Worm (Caenorhabditis elegans) whole organism, L2 larva: ENCODE data around the gene F45E10.2.

Experiments used
- C34F6.9 ChIP-seq: fragments of 150-350 bp; optimal IDR thresholded peaks from 2 replicates; lab custom pipeline; 2014; ENCODE audit warnings: missing biosample characterization, missing genetic modification characterization
- ama-1 ChIP-seq: fragments of 150-350 bp; optimal IDR thresholded peaks from 2 replicates; lab custom pipeline; 2018; ENCODE audit warnings: inconsistent platforms
- egl-27 ChIP-seq: sonication (generic microtip); optimal IDR thresholded peaks from 3 replicates; lab custom pipeline; 2017; ENCODE audit warnings: missing biosample characterization, missing genetic modification reagents, missing genetic modification characterization
- elt-3 ChIP-seq: sonication (generic microtip); optimal IDR thresholded peaks from 2 replicates; lab custom pipeline; 2017; ENCODE audit warnings: missing biosample characterization, missing genetic modification characterization
- fos-1 ChIP-seq: fragments of 150-350 bp; optimal IDR thresholded peaks from 2 replicates; lab custom pipeline; 2014; ENCODE audit warnings: missing biosample characterization, missing genetic modification characterization
- nhr-12 ChIP-seq: fragments of 150-350 bp; optimal IDR thresholded peaks from 2 replicates; lab custom pipeline; 2014; ENCODE audit warnings: missing biosample characterization, missing genetic modification characterization
- unc-62 ChIP-seq: fragments of 150-350 bp; optimal IDR thresholded peaks from 2 replicates; lab custom pipeline; 2014; ENCODE audit warnings: missing biosample characterization, missing genetic modification reagents, missing genetic modification characterization
- ztf-1 ChIP-seq: fragments of 200-800 bp; sonication (Bioruptor generic); conservative IDR thresholded peaks from 2 replicates; pipeline ENCODE4 v1.3.6; 2022; ENCODE audit warnings: missing genetic modification characterization, missing compliant biosample characterization

DNA sequence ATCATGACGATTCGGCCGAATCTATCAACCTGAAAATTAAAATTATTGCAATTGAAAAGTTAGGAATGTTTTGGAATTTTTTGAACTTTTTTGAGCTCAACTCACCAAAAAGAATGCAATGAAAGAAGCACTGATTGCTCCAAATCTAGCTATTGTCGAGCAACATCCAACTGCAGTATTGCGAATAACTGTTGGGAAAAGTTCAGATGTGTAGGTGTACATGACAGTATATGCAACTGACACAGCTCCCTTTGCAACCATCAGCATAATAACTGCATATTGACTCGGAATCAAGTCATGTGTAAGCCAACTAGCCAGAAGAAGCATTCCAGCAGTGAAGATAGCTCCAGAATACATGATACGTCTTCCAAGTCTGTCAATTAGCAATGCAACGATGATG lies 2.6 kb downstream of the F45E10.2 start:
- TF ChIP-seq ztf-1 (GFP tag; lab: Robert Waterston, UW) (no peak), unc-62 (GFP tag; lab: Kevin White, UChicago) (no peak), nhr-12 (tag; lab: Kevin White, UChicago) (no peak), egl-27 (no peak), ama-1 (lab: Kevin White, UChicago) (no peak), fos-1 (tag; lab: Kevin White, UChicago) (no peak), elt-3 (tag; lab: Kevin White, UChicago) (no peak), C34F6.9 (no peak)
